Fruit fly (Drosophila melanogaster): Measurements from ENCODE around the gene Dpy-30L2.

Dpy-30L2 gene

dm6 chr3L:4071561-4072049, 24.1 kb upstream of the Dpy-30L2 start, which contains the start of gene wit (continued):
- TF ChIP-seq kah (GFP tag; optimal IDR thresholded peaks at IDR 0.05) (peak; percentile 67), ewg (GFP tag; optimal IDR thresholded peaks at IDR 0.05) (no peak), zen (tag; optimal IDR thresholded peaks at IDR 0.05) (no peak), Atf-2 (GFP tag; optimal IDR thresholded peaks at IDR 0.05) (no peak), Atf3 (GFP tag; optimal IDR thresholded peaks at IDR 0.05) (no peak), ssp (GFP tag; IDR thresholded peaks at IDR 0.05) (no peak), CG7963 (GFP tag; IDR thresholded peaks at IDR 0.05; ENCODE audit: partially characterized antibody) (no peak), Myb (GFP tag; optimal IDR thresholded peaks at IDR 0.05) (no peak), HmgZ (tag; optimal IDR thresholded peaks at IDR 0.05) (peak; percentile 26), CG17385 (GFP tag; optimal IDR thresholded peaks at IDR 0.05) (peak; percentile 73), unpg (GFP tag; optimal IDR thresholded peaks at IDR 0.05) (peak; percentile 6), Tbp (GFP tag; optimal IDR thresholded peaks at IDR 0.05) (no peak), gfzf (GFP tag; optimal IDR thresholded peaks at IDR 0.05) (peak; percentile 32), fru (optimal IDR thresholded peaks at IDR 0.05) (no peak), CG4854 (GFP tag; optimal IDR thresholded peaks at IDR 0.05) (peak; percentile 5), Oli (tag; optimal IDR thresholded peaks at IDR 0.05) (no peak), CG6791 (GFP tag; IDR thresholded peaks at IDR 0.05; ENCODE audit: partially characterized antibody) (no peak), Dip2 (GFP tag; IDR thresholded peaks at IDR 0.05) (no peak), CG1024 (GFP tag; IDR thresholded peaks at IDR 0.05) (no peak), CG31441 (GFP tag; IDR thresholded peaks at IDR 0.05) (no peak), TFAM (GFP tag; optimal IDR thresholded peaks at IDR 0.05) (no peak), Doc3 (GFP tag; IDR thresholded peaks at IDR 0.05; ENCODE audit: partially characterized antibody) (peak; percentile 48; the same call in 1 of the 3 replicates), ci (GFP tag; IDR thresholded peaks at IDR 0.05) (peak; percentile 72; the same call in 2 of the 3 replicates), CG11398 (GFP tag; optimal IDR thresholded peaks at IDR 0.05) (no peak), CG6683 (GFP tag; optimal IDR thresholded peaks at IDR 0.05) (no peak), cwo (GFP tag; optimal IDR thresholded peaks at IDR 0.05) (no peak), CG18262 (tag; optimal IDR thresholded peaks at IDR 0.05) (no peak), wek (GFP tag; optimal IDR thresholded peaks at IDR 0.05) (peak; percentile 48), chif (GFP tag; optimal IDR thresholded peaks at IDR 0.05) (no peak), CG9797 (GFP tag; optimal IDR thresholded peaks at IDR 0.05) (no peak), pita (GFP tag; optimal IDR thresholded peaks at IDR 0.05) (no peak), CG13287 (GFP tag; IDR thresholded peaks at IDR 0.05; ENCODE audit: partially characterized antibody) (peak; percentile 73), aop (GFP tag; IDR thresholded peaks at IDR 0.05) (no peak), ems (GFP tag; optimal IDR thresholded peaks at IDR 0.05) (peak; percentile 13), bcd (GFP tag; optimal IDR thresholded peaks at IDR 0.05) (no peak), CkIIα-i1 (GFP tag; IDR thresholded peaks at IDR 0.05) (no peak), ind (GFP tag; optimal IDR thresholded peaks at IDR 0.05) (no peak), Dll (GFP tag; IDR thresholded peaks at IDR 0.05; ENCODE audit: partially characterized antibody) (peak; percentile 47; the same call in 1 of the 4 replicates), lilli (GFP tag; optimal IDR thresholded peaks at IDR 0.05) (peak; percentile 25), BtbVII (GFP tag; optimal IDR thresholded peaks at IDR 0.05) (peak; percentile 66), Sry-δ (GFP tag; optimal IDR thresholded peaks at IDR 0.05) (no peak), HLH4C (GFP tag; IDR thresholded peaks at IDR 0.05; ENCODE audit: partially characterized antibody) (no peak), Nf-YA (GFP tag; IDR thresholded peaks at IDR 0.05) (no peak), CG34224 (GFP tag; IDR thresholded peaks at IDR 0.05; ENCODE audit: partially characterized antibody) (peak; percentile 75), pzg (GFP tag; optimal IDR thresholded peaks at IDR 0.05) (no peak), sob (GFP tag; IDR thresholded peaks at IDR 0.05) (peak; percentile 31; the same call in 1 of the 2 replicates), CG17568 (GFP tag; optimal IDR thresholded peaks at IDR 0.05) (peak; percentile 14), jing (GFP tag; optimal IDR thresholded peaks at IDR 0.05) (no peak), fd64A (GFP tag; optimal IDR thresholded peaks at IDR 0.05) (no peak), Atf6 (GFP tag; IDR thresholded peaks at IDR 0.05) (0 out of 2 replicates have a peak, but pooled peaks have one; percentile 17), jigr1 (GFP tag; IDR thresholded peaks at IDR 0.05) (no peak)

Measured in whole organism, embryonic.